Worm (Caenorhabditis elegans) whole organism, early embryonic: Measurements from ENCODE around the gene ttll-9.

Experiments used
- aly-1 ChIP-seq: sonication (generic microtip); optimal IDR thresholded peaks from 2 replicates; lab custom pipeline; 2016; ENCODE audit warnings: missing genetic modification characterization, missing compliant biosample characterization
- ama-1 ChIP-seq: fragments of 150-350 bp; optimal IDR thresholded peaks from 2 replicates; lab custom pipeline; 2014
- ceh-13 ChIP-seq: fragments of 200-800 bp; sonication (Bioruptor generic); optimal IDR thresholded peaks from 2 replicates; lab custom pipeline; 2018; ENCODE audit warnings: mild to moderate bottlenecking, missing genetic modification characterization, missing compliant biosample characterization
- flt-1 ChIP-seq: fragments of 200-800 bp; sonication (Bioruptor generic); IDR thresholded peaks from 2 replicates; pipeline ENCODE4 v1.3.6; 2022; ENCODE audit warnings: missing genetic modification characterization, missing compliant biosample characterization
- hmbx-1 ChIP-seq: sonication (generic microtip); optimal IDR thresholded peaks from 2 replicates; lab custom pipeline; 2016; ENCODE audit warnings: mild to moderate bottlenecking, missing genetic modification characterization, missing compliant biosample characterization
- hmg-4 ChIP-seq: fragments of 200-800 bp; sonication (Bioruptor generic); optimal IDR thresholded peaks from 2 replicates; lab custom pipeline; 2018; ENCODE audit warnings: mild to moderate bottlenecking, missing genetic modification characterization, missing compliant biosample characterization
- hnd-1 ChIP-seq: sonication (generic microtip); optimal IDR thresholded peaks from 2 replicates; lab custom pipeline; 2016; ENCODE audit warnings: missing genetic modification characterization, missing compliant biosample characterization
- scrt-1 ChIP-seq: fragments of 200-800 bp; sonication (Bioruptor generic); IDR thresholded peaks from 2 replicates; pipeline ENCODE4 v1.3.6; 2022; ENCODE audit warnings: missing genetic modification characterization, missing compliant biosample characterization
- tbx-37 ChIP-seq: fragments of 200-800 bp; sonication (Bioruptor generic); conservative IDR thresholded peaks from 2 replicates; pipeline ENCODE4 v1.3.6; 2022; ENCODE audit warnings: missing genetic modification reagents, missing genetic modification characterization, missing compliant biosample characterization
- tra-4 ChIP-seq: sonication (generic microtip); optimal IDR thresholded peaks from 2 replicates; lab custom pipeline; 2017; ENCODE audit warnings: missing genetic modification characterization, missing compliant biosample characterization

- TF ChIP-seq ama-1 (lab: Kevin White, UChicago) (no peak), tbx-37 (no peak), aly-1 (tag; lab: Kevin White, UChicago) (no peak), hnd-1 (tag; lab: Kevin White, UChicago) (no peak), hmbx-1 (tag; lab: Kevin White, UChicago) (no peak), ceh-13 (no peak), scrt-1 (no peak), hmg-4 (GFP tag; lab: Kevin White, UChicago) (no peak), flt-1 (GFP tag; lab: Robert Waterston, UW) (no peak), tra-4 (no peak)
Measured at ce11 chrV:20871194-20871593, 39.1 kb upstream of the ttll-9 start.
